Fruit fly (Drosophila melanogaster): ENCODE measurements around the gene e.

DNA sequence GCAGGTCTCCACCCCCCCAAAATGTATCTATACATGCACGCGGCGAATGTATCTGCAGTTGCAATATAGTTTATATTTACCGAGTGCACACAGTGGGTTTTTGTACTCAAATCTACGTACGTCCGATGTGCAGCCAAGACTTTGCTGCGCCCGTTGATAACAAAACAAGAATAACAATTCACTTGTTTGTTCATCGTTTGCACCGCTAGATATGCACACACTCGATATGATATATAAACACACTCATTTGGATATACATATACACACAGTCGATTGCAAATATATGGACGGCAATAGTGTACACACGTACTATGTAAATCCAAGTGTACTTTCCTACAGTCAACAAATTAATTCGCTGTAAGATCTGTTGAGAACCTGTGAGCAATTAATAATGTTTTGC lies 43.2 kb downstream of the e start:
- TF ChIP-seq CG13204 (GFP tag; optimal IDR thresholded peaks at IDR 0.05) (no peak), CG8301 (tag; optimal IDR thresholded peaks at IDR 0.05) (no peak), CG4496 (GFP tag; IDR thresholded peaks at IDR 0.05) (no peak), CG14655 (GFP tag; optimal IDR thresholded peaks at IDR 0.05) (no peak), EcR (GFP tag; optimal IDR thresholded peaks at IDR 0.05) (no peak), CG10348 (GFP tag; IDR thresholded peaks at IDR 0.05) (no peak), CG32121 (GFP tag; IDR thresholded peaks at IDR 0.05) (0 out of 2 replicates have a peak, but pooled peaks have one; percentile 18)

All from whole organism, pupa.